Worm (Caenorhabditis elegans) whole organism, young adult: ENCODE data around the gene BE10.3.
A peak's percentile ranks its signal among the peaks of the same experiment; 100 is the strongest.

Experiments
- B0261.1 ChIP-seq: sonication (generic microtip); optimal IDR thresholded peaks from 2 replicates; lab custom pipeline; 2016; ENCODE audit warnings: mild to moderate bottlenecking, missing genetic modification characterization, moderate library complexity, missing compliant biosample characterization
- C06A6.2 ChIP-seq: fragments of 200-800 bp; sonication (Bioruptor generic); conservative IDR thresholded peaks from 2 replicates; pipeline ENCODE4 v1.3.6; 2022; ENCODE audit warnings: missing genetic modification characterization, missing compliant biosample characterization
- F52B5.7 ChIP-seq: sonication (generic microtip); optimal IDR thresholded peaks from 2 replicates; lab custom pipeline; 2016; ENCODE audit warnings: mild to moderate bottlenecking, missing genetic modification characterization, missing compliant biosample characterization
- F57A8.1 ChIP-seq: fragments of 200-800 bp; sonication (Bioruptor generic); optimal IDR thresholded peaks from 2 replicates; lab custom pipeline; 2018; ENCODE audit warnings: mild to moderate bottlenecking, missing genetic modification characterization, moderate library complexity, missing compliant biosample characterization
- T26A5.8 ChIP-seq: sonication (generic microtip); optimal IDR thresholded peaks from 2 replicates; lab custom pipeline; 2016; ENCODE audit warnings: missing genetic modification characterization, missing compliant biosample characterization
- Y53G8AR.9 ChIP-seq: fragments of 200-800 bp; sonication (Bioruptor generic); conservative IDR thresholded peaks from 2 replicates; pipeline ENCODE4 v1.3.6; 2022; ENCODE audit warnings: missing genetic modification reagents, missing genetic modification characterization, missing compliant biosample characterization
- Y67H2A.10 ChIP-seq: fragments of 200-800 bp; sonication (Bioruptor generic); conservative IDR thresholded peaks from 2 replicates; pipeline ENCODE4 v1.3.6; 2022; ENCODE audit warnings: missing genetic modification reagents, missing genetic modification characterization, missing compliant biosample characterization
- Y79H2A.3 ChIP-seq: fragments of 200-800 bp; sonication (Bioruptor generic); conservative IDR thresholded peaks from 2 replicates; pipeline ENCODE4 v1.3.6; 2022; ENCODE audit warnings: missing genetic modification reagents, missing genetic modification characterization, missing compliant biosample characterization
- Y95B8A.8 ChIP-seq: fragments of 200-800 bp; sonication (Bioruptor generic); IDR thresholded peaks from 2 replicates; pipeline ENCODE4 v1.3.6; 2022; ENCODE audit warnings: missing genetic modification reagents, missing genetic modification characterization, missing compliant biosample characterization
- ZK185.1 ChIP-seq: sonication (generic microtip); optimal IDR thresholded peaks from 2 replicates; lab custom pipeline; 2016; ENCODE audit warnings: mild to moderate bottlenecking, missing genetic modification characterization, missing compliant biosample characterization; ENCODE audit not compliant: poor library complexity, severe bottlenecking
- ama-1 ChIP-seq, 3 experiments: fragments of 150-350 bp in 1 of 3; sonication (generic microtip) in 2 of 3; optimal IDR thresholded peaks; 2 replicates each; lab custom pipeline; 2014 to 2018; ENCODE audit warnings: missing biosample characterization in 2 of 3, missing genetic modification characterization in 2 of 3, missing genetic modification reagents in 2 of 3
- attf-6 ChIP-seq: fragments of 200-800 bp; sonication (Bioruptor generic); IDR thresholded peaks from 2 replicates; pipeline ENCODE4 v1.3.6; 2022; ENCODE audit warnings: missing genetic modification reagents, missing genetic modification characterization, missing compliant biosample characterization
- die-1 ChIP-seq: sonication (generic microtip); optimal IDR thresholded peaks from 2 replicates; lab custom pipeline; 2016; ENCODE audit warnings: missing genotype, mild to moderate bottlenecking, missing genetic modification characterization, missing compliant biosample characterization
- dpff-1 ChIP-seq: sonication (generic microtip); optimal IDR thresholded peaks from 2 replicates; lab custom pipeline; 2017; ENCODE audit warnings: mild to moderate bottlenecking, missing genetic modification characterization, missing compliant biosample characterization
- efl-1 ChIP-seq: fragments of 150-350 bp; optimal IDR thresholded peaks from 2 replicates; lab custom pipeline; 2014; ENCODE audit warnings: missing biosample characterization, missing genetic modification reagents, missing genetic modification characterization
- egl-18 ChIP-seq: fragments of 200-800 bp; sonication (Bioruptor generic); IDR thresholded peaks from 2 replicates; pipeline ENCODE4 v1.3.6; 2022; ENCODE audit warnings: missing genetic modification reagents, missing genetic modification characterization, missing compliant biosample characterization
- him-1 ChIP-seq: sonication (generic microtip); optimal IDR thresholded peaks from 2 replicates; lab custom pipeline; 2016; ENCODE audit warnings: missing genotype, missing genetic modification reagents, missing genetic modification characterization, missing compliant biosample characterization
- hlh-26 ChIP-seq: fragments of 200-800 bp; sonication (Bioruptor generic); conservative IDR thresholded peaks from 2 replicates; pipeline ENCODE4 v1.3.6; 2022; ENCODE audit warnings: missing genetic modification reagents, missing genetic modification characterization, missing compliant biosample characterization
- hrde-1 ChIP-seq: sonication (generic microtip); optimal IDR thresholded peaks from 2 replicates; lab custom pipeline; 2016; ENCODE audit warnings: missing genetic modification characterization, mild to moderate bottlenecking, missing compliant biosample characterization, moderate library complexity, missing genotype, missing genetic modification reagents, borderline replicate concordance
- let-607 ChIP-seq, 2 experiments: fragments of 200-800 bp in 1 of 2; sonication (Bioruptor generic) in 1 of 2; sonication (generic microtip) in 1 of 2; optimal IDR thresholded peaks; 2 replicates each; lab custom pipeline; 2016 to 2018; ENCODE audit warnings: mild to moderate bottlenecking in 2 of 2, missing compliant biosample characterization in 2 of 2, missing genetic modification characterization in 2 of 2, moderate library complexity in 2 of 2, missing genotype in 1 of 2
- lin-35 ChIP-seq, 3 experiments: fragments of 150-350 bp in 2 of 3; sonication (generic microtip) in 1 of 3; optimal IDR thresholded peaks; 2 replicates each; lab custom pipeline; 2014 to 2018; ENCODE audit warnings: missing biosample characterization in 3 of 3, missing genetic modification characterization in 3 of 3, missing genetic modification reagents in 3 of 3
- lin-40 ChIP-seq: sonication (generic microtip); optimal IDR thresholded peaks from 2 replicates; lab custom pipeline; 2016; ENCODE audit warnings: missing genetic modification characterization, mild to moderate bottlenecking, missing compliant biosample characterization, missing genotype, missing genetic modification reagents
- lin-54 ChIP-seq: fragments of 200-800 bp; sonication (Bioruptor generic); optimal IDR thresholded peaks from 2 replicates; lab custom pipeline; 2018; ENCODE audit warnings: mild to moderate bottlenecking, missing genetic modification characterization, missing compliant biosample characterization
- madf-3 ChIP-seq: fragments of 200-800 bp; sonication (Bioruptor generic); IDR thresholded peaks from 2 replicates; pipeline ENCODE4 v1.3.6; 2022; ENCODE audit warnings: missing genetic modification reagents, missing genetic modification characterization, missing compliant biosample characterization
- nfya-2 ChIP-seq: fragments of 200-800 bp; sonication (Bioruptor generic); IDR thresholded peaks from 2 replicates; pipeline ENCODE4 v1.3.6; 2022; ENCODE audit warnings: missing genetic modification reagents, missing genetic modification characterization, missing compliant biosample characterization
- nfyb-1 ChIP-seq: fragments of 200-800 bp; sonication (Bioruptor generic); IDR thresholded peaks from 2 replicates; pipeline ENCODE4 v1.3.6; 2022; ENCODE audit warnings: missing genetic modification reagents, missing genetic modification characterization, missing compliant biosample characterization
- nhr-27 ChIP-seq: fragments of 200-800 bp; sonication (Bioruptor generic); optimal IDR thresholded peaks from 2 replicates; lab custom pipeline; 2018; ENCODE audit warnings: mild to moderate bottlenecking, missing genetic modification characterization, moderate library complexity, missing compliant biosample characterization
- nhr-80 ChIP-seq: sonication (generic microtip); optimal IDR thresholded peaks from 2 replicates; lab custom pipeline; 2016; ENCODE audit warnings: missing genetic modification characterization, missing compliant biosample characterization
- pbrm-1 ChIP-seq: fragments of 200-800 bp; sonication (Bioruptor generic); IDR thresholded peaks from 2 replicates; pipeline ENCODE4 v1.3.6; 2022; ENCODE audit warnings: missing genetic modification reagents, missing genetic modification characterization, missing compliant biosample characterization
- snpc-1.3 ChIP-seq: sonication (generic microtip); optimal IDR thresholded peaks from 2 replicates; lab custom pipeline; 2017; ENCODE audit warnings: missing genetic modification characterization, mild to moderate bottlenecking, missing compliant biosample characterization, antibody characterized with exemption, moderate library complexity, missing genotype, missing genetic modification reagents; ENCODE audit not compliant: insufficient read depth
- tbx-9 ChIP-seq: sonication (generic microtip); optimal IDR thresholded peaks from 2 replicates; lab custom pipeline; 2016; ENCODE audit warnings: borderline replicate concordance, missing genetic modification characterization, inconsistent platforms, missing compliant biosample characterization
- xnd-1 ChIP-seq: sonication (generic microtip); optimal IDR thresholded peaks from 2 replicates; lab custom pipeline; 2016; ENCODE audit warnings: missing genotype, missing genetic modification reagents, missing genetic modification characterization, missing compliant biosample characterization
- zfh-2 ChIP-seq: fragments of 200-800 bp; sonication (Bioruptor generic); conservative IDR thresholded peaks from 2 replicates; pipeline ENCODE4 v1.3.6; 2022; ENCODE audit warnings: missing genetic modification reagents, missing genetic modification characterization, missing compliant biosample characterization
- zim-3 ChIP-seq: sonication (generic microtip); optimal IDR thresholded peaks from 2 replicates; lab custom pipeline; 2017; ENCODE audit warnings: mild to moderate bottlenecking, missing genetic modification characterization, moderate library complexity, missing compliant biosample characterization
- ztf-18 ChIP-seq: sonication (generic microtip); optimal IDR thresholded peaks from 2 replicates; lab custom pipeline; 2016; ENCODE audit warnings: missing genotype, mild to moderate bottlenecking, missing genetic modification characterization, missing compliant biosample characterization
- ztf-22 ChIP-seq: fragments of 200-800 bp; sonication (Bioruptor generic); optimal IDR thresholded peaks from 2 replicates; lab custom pipeline; 2018; ENCODE audit warnings: mild to moderate bottlenecking, missing genetic modification characterization, moderate library complexity, missing compliant biosample characterization
- ztf-28 ChIP-seq: fragments of 200-800 bp; sonication (Bioruptor generic); IDR thresholded peaks from 2 replicates; pipeline ENCODE4 v1.3.6; 2022; ENCODE audit warnings: missing genetic modification reagents, missing genetic modification characterization, missing compliant biosample characterization

The BE10.3 gene

DNA sequence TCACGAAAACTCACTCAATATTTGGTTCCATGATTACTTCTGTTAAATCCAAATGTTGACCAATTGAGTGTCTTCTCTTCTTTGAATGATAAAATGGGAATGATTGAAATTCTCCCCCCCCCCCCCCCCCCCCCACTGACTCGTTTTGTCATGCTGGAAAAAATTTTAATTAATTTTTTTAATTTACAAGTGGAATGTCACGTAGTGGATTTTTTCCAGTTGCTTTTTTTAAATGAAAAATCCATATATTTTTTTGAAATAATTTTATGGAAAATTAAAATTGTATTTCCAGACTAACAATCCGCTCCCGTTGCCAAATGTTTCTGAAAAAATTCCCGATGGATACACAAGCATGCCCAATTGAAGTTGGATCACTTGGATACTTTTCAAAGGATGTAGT lies 18.4 kb upstream of the BE10.3 start, which contains the start of gene BE10.1:
TSS of gene BE10.1 (minus strand) at position 101 of the 400 bp plus-strand sequence.
- no peak for TF ChIP-seq Y67H2A.10
- TF ChIP-seq ztf-18, result no peak
- no peak for TF ChIP-seq hrde-1 (tag; lab: Kevin White, UChicago)
- no peak for TF ChIP-seq Y53G8AR.9 (GFP tag; lab: Robert Waterston, UW)
- no peak for TF ChIP-seq ztf-22 (GFP tag; lab: Kevin White, UChicago)
- no peak for TF ChIP-seq F57A8.1 (GFP tag; lab: Kevin White, UChicago)
- TF ChIP-seq Y79H2A.3 (GFP tag; lab: Robert Waterston, UW), result no peak

DNA sequence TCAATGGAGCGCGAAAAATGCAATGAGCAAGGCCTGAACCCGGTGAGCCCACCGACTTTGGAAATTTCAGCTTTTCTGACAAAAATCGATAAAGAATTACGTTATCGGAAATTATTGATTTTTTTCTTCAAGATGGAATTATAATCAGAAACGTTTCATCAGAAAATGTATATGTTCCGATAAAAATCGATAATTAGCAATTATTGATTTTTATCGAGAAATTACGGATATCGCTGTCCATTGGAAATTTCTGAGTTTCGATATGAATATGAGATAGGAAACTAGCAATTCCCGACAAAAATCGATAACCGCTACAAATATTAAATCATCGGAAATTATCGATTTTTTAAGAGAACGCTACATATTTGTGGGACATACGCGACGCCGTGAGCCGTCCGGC lies 13.6 kb upstream of the BE10.3 start:
- TF ChIP-seq madf-3 (GFP tag; lab: Robert Waterston, UW) (no peak), nhr-27 (tag; lab: Kevin White, UChicago) (no peak), ZK185.1 (no peak), die-1 (tag; lab: Kevin White, UChicago) (no peak), dpff-1 (tag; lab: Kevin White, UChicago) (no peak)
- TF ChIP-seq, all 124 proteins: peak for 0

DNA sequence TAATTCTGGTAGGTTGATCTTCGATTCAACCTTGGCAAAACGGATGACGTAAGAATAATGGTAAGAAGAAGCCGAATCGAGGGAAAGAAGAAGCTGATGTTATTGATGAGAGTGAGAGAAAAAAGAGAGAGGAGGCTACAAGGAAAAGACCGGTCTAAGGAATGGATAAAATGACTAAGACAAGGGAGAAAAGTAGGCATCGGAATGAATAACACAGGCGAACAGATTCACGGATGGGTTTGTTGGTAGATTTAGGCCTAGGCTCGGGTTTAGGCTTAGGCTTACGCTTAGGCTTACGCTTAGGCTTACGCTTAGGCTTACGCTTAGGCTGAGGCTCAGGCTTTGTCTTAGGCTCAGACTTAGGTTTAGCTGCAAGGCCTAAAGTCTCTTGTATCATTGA lies 9.4 kb upstream of the BE10.3 start, which contains the start of gene agmo-1:
TSS of gene agmo-1 (minus strand) at position 101 of the 400 bp plus-strand sequence.
- no peak for TF ChIP-seq hlh-26 (GFP tag; lab: Robert Waterston, UW)
- TF ChIP-seq nhr-27 (tag; lab: Kevin White, UChicago), result no peak
- TF ChIP-seq pbrm-1 (GFP tag; lab: Robert Waterston, UW), result no peak
- no peak for TF ChIP-seq him-1
- no peak for TF ChIP-seq Y95B8A.8
- TF ChIP-seq nhr-80 (tag; lab: Kevin White, UChicago), result no peak
- TF ChIP-seq snpc-1.3, result no peak
- no peak for TF ChIP-seq zim-3
- no peak for TF ChIP-seq lin-35 (GFP tag; optimal IDR thresholded peaks at IDR 0.05; lab: Kevin White, UChicago)
- no peak for TF ChIP-seq T26A5.8 (tag; lab: Kevin White, UChicago)
- no peak for TF ChIP-seq ztf-28 (GFP tag; lab: Robert Waterston, UW)

- TF ChIP-seq ama-1 (optimal IDR thresholded peaks at IDR 0.05; lab: Kevin White, UChicago) (no peak), ama-1 (GFP tag; optimal IDR thresholded peaks at IDR 0.05; lab: Kevin White, UChicago) (no peak), zfh-2 (GFP tag; lab: Robert Waterston, UW) (0 out of 2 replicates have a peak, but pooled peaks have one; percentile 26)
These were observed 7.3 kb upstream of the BE10.3 start for ce11 chrIII:12800529-12800928.

DNA sequence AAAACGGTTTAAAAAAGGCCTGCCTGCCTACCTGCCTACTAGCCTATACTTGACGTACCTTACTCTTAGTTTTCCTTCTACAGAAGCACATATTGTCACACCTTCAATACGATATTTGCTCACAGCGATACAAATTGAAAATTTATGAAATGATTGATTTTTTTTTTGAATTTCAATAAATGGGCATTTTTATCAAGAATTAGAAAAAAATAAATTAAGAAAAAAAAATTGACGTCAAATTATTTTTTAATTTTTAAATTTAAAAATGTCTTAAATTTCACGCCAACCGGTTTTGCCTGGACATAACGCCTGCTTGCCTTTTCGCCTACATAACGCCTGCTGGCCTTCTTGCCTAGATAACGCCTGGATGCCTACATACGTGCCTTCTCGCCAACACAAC lies 1.1 kb upstream of the BE10.3 start, which contains the start of gene BE10.5:
TSS of gene BE10.5 (minus strand) at position 101 of the 400 bp plus-strand sequence.
- TF ChIP-seq Y79H2A.3 (GFP tag; lab: Robert Waterston, UW) (no peak), hrde-1 (tag; lab: Kevin White, UChicago) (no peak), attf-6 (GFP tag; lab: Robert Waterston, UW) (no peak), F52B5.7 (tag; lab: Kevin White, UChicago) (no peak), efl-1 (GFP tag; lab: Kevin White, UChicago) (no peak), lin-40 (no peak), nfyb-1 (no peak), B0261.1 (tag; lab: Kevin White, UChicago) (no peak), C06A6.2 (no peak), lin-54 (GFP tag; lab: Kevin White, UChicago) (no peak), egl-18 (GFP tag; lab: Robert Waterston, UW) (no peak), let-607 (tag; optimal IDR thresholded peaks at IDR 0.05; lab: Kevin White, UChicago) (no peak), tbx-9 (tag; lab: Kevin White, UChicago) (no peak), nfya-2 (GFP tag; lab: Robert Waterston, UW) (no peak), xnd-1 (tag; lab: Kevin White, UChicago) (no peak)
